Fruit fly (Drosophila melanogaster) whole organism, wandering third instar larva: ENCODE measurements around the gene Bruce.

ENCODE experiments used
- Dfd ChIP-seq: fragments of >200 bp; optimal IDR thresholded peaks from 2 replicates; lab custom pipeline; 2017; ENCODE audit warnings: missing biosample characterization, missing genetic modification characterization
- OdsH ChIP-seq: fragments of 200-800 bp; sonication (Bioruptor generic); optimal IDR thresholded peaks from 2 replicates; lab custom pipeline; 2016; ENCODE audit warnings: missing biosample characterization, mild to moderate bottlenecking, missing genetic modification characterization

DNA sequence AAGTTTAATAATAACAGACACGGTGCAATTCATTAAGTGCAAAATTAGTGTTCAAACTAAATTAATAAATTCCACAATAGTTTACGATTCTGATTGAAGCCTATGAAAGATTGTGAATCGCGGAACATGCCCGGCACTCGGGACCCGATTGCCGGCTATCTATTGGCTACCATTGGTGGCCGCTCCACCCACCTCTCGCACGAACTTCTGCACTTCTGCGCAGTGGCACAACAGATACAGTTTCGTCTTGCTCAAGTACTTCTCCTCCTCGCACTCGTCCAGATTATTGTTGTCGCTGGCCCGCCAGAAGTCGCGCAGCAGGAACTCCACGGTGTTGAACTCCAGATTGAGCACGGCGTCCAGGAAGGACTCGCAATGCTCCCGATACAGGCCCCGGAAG lies 33.1 kb upstream of the Bruce start:
- TF ChIP-seq OdsH (GFP tag; lab: Kevin White, UChicago) = no peak
- no peak for TF ChIP-seq Dfd (GFP tag; lab: Kevin White, UChicago)
